Fruit fly (Drosophila melanogaster): ENCODE data around the gene wam.

wam gene

DNA sequence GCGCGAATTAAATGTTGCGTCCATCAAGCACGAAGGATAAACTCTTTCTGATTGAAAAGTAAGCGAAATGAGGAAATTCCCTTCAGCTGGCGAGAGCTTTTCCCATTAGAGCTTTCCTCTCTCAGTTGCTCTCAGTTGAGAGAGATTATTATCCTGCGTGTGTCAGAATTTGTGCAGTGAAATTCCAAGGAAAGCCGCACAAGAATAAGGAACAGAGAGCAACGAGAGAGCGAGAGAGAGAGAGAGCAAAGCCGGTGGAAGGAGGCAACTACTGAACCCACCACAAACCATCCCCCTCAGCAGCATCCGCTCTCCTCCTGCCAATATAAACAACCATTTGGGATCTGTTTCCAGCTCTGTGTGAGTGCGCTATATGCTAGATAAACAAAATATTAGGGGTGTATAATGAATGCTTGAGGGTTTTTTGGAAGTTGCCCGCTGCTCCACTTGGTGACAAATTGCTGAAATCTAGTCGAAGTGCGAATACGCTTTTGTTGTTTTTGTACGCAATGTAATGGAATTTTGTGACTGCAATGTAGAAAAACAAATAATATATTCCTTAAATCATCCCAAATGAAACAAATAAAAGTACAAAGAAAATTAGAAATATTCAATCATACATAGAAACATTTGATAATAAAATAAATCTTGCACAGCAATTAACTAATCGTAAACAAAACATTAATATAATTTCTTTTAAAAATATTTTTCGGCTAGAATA is 38.8 kb downstream of the wam start, which contains the start of gene CG4467:
CG4467 (minus strand) TSS at position 51 of the 721 bp plus-strand sequence.
- TF ChIP-seq dmrt93B (GFP tag; optimal IDR thresholded peaks at IDR 0.05) (no peak), Dif (GFP tag; optimal IDR thresholded peaks at IDR 0.05; ENCODE audit: partially characterized antibody) (peak; percentile 60), dl (GFP tag; optimal IDR thresholded peaks at IDR 0.05; ENCODE audit: insufficient read depth in 1 of 2, partially characterized antibody in 2 of 2) (peak in 1 of 2 experiments; percentile 23)

DNA sequence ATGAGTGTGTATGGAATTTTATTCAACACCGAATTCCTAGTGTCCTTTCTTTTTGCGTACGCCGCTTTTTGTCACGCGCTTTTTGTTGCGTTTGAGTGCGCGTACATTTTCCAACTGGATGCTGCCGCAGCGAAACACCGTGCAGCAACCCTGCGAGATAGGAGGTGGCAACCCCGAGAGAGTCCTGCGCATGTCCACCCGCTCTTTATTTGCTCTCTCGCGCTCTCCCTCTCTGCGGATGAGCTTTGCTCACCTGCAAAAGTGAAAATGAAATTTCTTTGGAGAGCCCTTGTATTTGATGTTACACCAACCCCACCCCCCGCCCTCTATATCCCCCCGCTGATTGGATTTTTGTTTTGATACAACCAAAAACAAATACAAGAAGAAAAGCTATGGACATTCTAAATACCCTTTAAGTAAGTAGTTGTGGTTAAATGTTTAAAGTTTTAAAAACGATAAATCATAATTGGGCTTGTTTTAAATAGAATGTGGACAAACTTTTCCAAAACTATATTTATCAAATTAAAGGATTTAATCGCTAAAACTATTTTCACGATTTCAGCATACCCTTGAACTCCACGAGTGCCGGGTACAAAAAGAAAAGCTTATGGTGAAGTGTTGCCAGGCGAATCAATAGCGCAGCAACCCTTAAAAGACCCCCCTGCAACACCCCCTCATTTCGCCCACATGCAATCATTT is 47.8 kb downstream of the wam start:
- peak; percentile 35 for TF ChIP-seq Sp1 (GFP tag; optimal IDR thresholded peaks at IDR 0.05)
- TF ChIP-seq foxo (GFP tag; optimal IDR thresholded peaks at IDR 0.05) = peak in 1 of 2 experiments; percentile 36
- peak; percentile 3 for TF ChIP-seq ey (GFP tag; optimal IDR thresholded peaks at IDR 0.05)
- TF ChIP-seq Vsx2 (GFP tag; optimal IDR thresholded peaks at IDR 0.05; ENCODE audit: partially characterized antibody) = peak; percentile 53
- TF ChIP-seq woc (GFP tag; optimal IDR thresholded peaks at IDR 0.05) = peak; percentile 23
- TF ChIP-seq h (GFP tag; optimal IDR thresholded peaks at IDR 0.05) = peak; percentile 39
- no peak for TF ChIP-seq Dfd (GFP tag; optimal IDR thresholded peaks at IDR 0.05)
- TF ChIP-seq HLH106 (tag; optimal IDR thresholded peaks at IDR 0.05) = peak; percentile 40
- TF ChIP-seq fru (GFP tag; optimal IDR thresholded peaks at IDR 0.05) = no peak

dm6 chr3R:23239051-23239450 is 48.8 kb downstream of the wam start:
- TF ChIP-seq Vsx2 (GFP tag; optimal IDR thresholded peaks at IDR 0.05; ENCODE audit: partially characterized antibody) (no peak), Dif (GFP tag; optimal IDR thresholded peaks at IDR 0.05; ENCODE audit: partially characterized antibody) (peak; percentile 24), fru (GFP tag; optimal IDR thresholded peaks at IDR 0.05) (no peak), Dfd (GFP tag; optimal IDR thresholded peaks at IDR 0.05) (no peak), N (GFP tag; optimal IDR thresholded peaks at IDR 0.05) (no peak), Rel (GFP tag; optimal IDR thresholded peaks at IDR 0.05) (no peak), Rel (tag; optimal IDR thresholded peaks at IDR 0.05) (no peak)
